Worm (Caenorhabditis elegans) whole organism, L1 larva: ENCODE data around the gene chil-10.
A peak's percentile ranks its signal among the peaks of the same experiment; 100 is the strongest.

Experiments used
- C04F5.9 ChIP-seq: sonication (generic microtip); optimal IDR thresholded peaks from 2 replicates; lab custom pipeline; 2016; ENCODE audit warnings: missing genetic modification characterization, missing compliant biosample characterization
- C34B4.2 ChIP-seq: sonication (generic microtip); optimal IDR thresholded peaks from 2 replicates; lab custom pipeline; 2017; ENCODE audit warnings: mild to moderate bottlenecking, missing genetic modification characterization, missing compliant biosample characterization
- F16B12.6 ChIP-seq: fragments of 150-350 bp; optimal IDR thresholded peaks from 2 replicates; lab custom pipeline; 2014; ENCODE audit warnings: missing biosample characterization, missing genetic modification characterization
- aha-1 ChIP-seq: fragments of 150-350 bp; optimal IDR thresholded peaks from 2 replicates; lab custom pipeline; 2014; ENCODE audit warnings: missing biosample characterization, missing genetic modification characterization
- aly-2 ChIP-seq: fragments of 150-350 bp; optimal IDR thresholded peaks from 2 replicates; lab custom pipeline; 2014; ENCODE audit warnings: missing biosample characterization, missing genetic modification characterization
- ama-1 ChIP-seq: fragments of 150-350 bp; optimal IDR thresholded peaks from 2 replicates; lab custom pipeline; 2014
- ceh-63 ChIP-seq: fragments of 200-800 bp; sonication (Bioruptor generic); optimal IDR thresholded peaks from 2 replicates; lab custom pipeline; 2018; ENCODE audit warnings: mild to moderate bottlenecking, missing genetic modification characterization, missing compliant biosample characterization
- ceh-82 ChIP-seq, 3 experiments: fragments of 150-350 bp in 1 of 3; sonication (generic microtip) in 2 of 3; optimal IDR thresholded peaks; 2 replicates each; lab custom pipeline; 2014 to 2017; ENCODE audit warnings: missing biosample characterization in 3 of 3, missing genetic modification characterization in 3 of 3
- ces-1 ChIP-seq: fragments of 150-350 bp; optimal IDR thresholded peaks from 2 replicates; lab custom pipeline; 2014; ENCODE audit warnings: missing biosample characterization, missing genetic modification reagents, missing genetic modification characterization
- dsc-1 ChIP-seq: sonication (generic microtip); optimal IDR thresholded peaks from 2 replicates; lab custom pipeline; 2016; ENCODE audit warnings: mild to moderate bottlenecking, missing genetic modification characterization, missing compliant biosample characterization
- efl-1 ChIP-seq, 4 experiments: fragments of 150-350 bp; optimal IDR thresholded peaks in 3 of 4; peaks in 1 of 4; 1 replicate in 1 of 4; 2 replicates in 3 of 4; lab custom pipeline; 2014; ENCODE audit warnings: missing biosample characterization in 2 of 4, missing genetic modification characterization in 2 of 4, missing genetic modification reagents in 2 of 4
- efl-3 ChIP-seq: fragments of 200-800 bp; sonication (Bioruptor generic); optimal IDR thresholded peaks from 2 replicates; lab custom pipeline; 2018; ENCODE audit warnings: mild to moderate bottlenecking, missing genetic modification characterization, missing compliant biosample characterization
- egl-13 ChIP-seq: sonication (generic microtip); optimal IDR thresholded peaks from 2 replicates; lab custom pipeline; 2016; ENCODE audit warnings: missing genotype, missing genetic modification reagents, missing genetic modification characterization, missing compliant biosample characterization
- egl-27 ChIP-seq, 2 experiments: fragments of 150-350 bp in 1 of 2; sonication (generic microtip); optimal IDR thresholded peaks; 3 replicates each; lab custom pipeline; 2017 to 2018; ENCODE audit warnings: missing biosample characterization in 2 of 2, missing genetic modification characterization in 2 of 2, missing genetic modification reagents in 2 of 2
- elt-3 ChIP-seq, 6 experiments: fragments of 150-350 bp in 1 of 6; sonication (generic microtip); optimal IDR thresholded peaks; 2 replicates each; lab custom pipeline; 2017 to 2018; ENCODE audit warnings: missing biosample characterization in 6 of 6, missing genetic modification characterization in 6 of 6, inconsistent platforms in 1 of 6
- fkh-10 ChIP-seq: sonication (generic microtip); optimal IDR thresholded peaks from 2 replicates; lab custom pipeline; 2017; ENCODE audit warnings: missing biosample characterization, missing genetic modification reagents, missing genetic modification characterization
- fkh-4 ChIP-seq: sonication (generic microtip); optimal IDR thresholded peaks from 2 replicates; lab custom pipeline; 2016; ENCODE audit warnings: missing compliant biosample characterization, missing genetic modification characterization, borderline replicate concordance
- fkh-8 ChIP-seq: sonication (generic microtip); optimal IDR thresholded peaks from 2 replicates; lab custom pipeline; 2016; ENCODE audit warnings: mild to moderate bottlenecking, missing genetic modification characterization, missing compliant biosample characterization
- fos-1 ChIP-seq: fragments of 150-350 bp; optimal IDR thresholded peaks from 2 replicates; lab custom pipeline; 2014; ENCODE audit warnings: missing biosample characterization, missing genetic modification characterization
- grh-1 ChIP-seq: fragments of 200-800 bp; sonication (Bioruptor generic); IDR thresholded peaks from 2 replicates; pipeline ENCODE4 v1.3.6; 2022; ENCODE audit warnings: missing genetic modification reagents, missing genetic modification characterization, missing compliant biosample characterization
- hlh-17 ChIP-seq: fragments of 200-800 bp; sonication (Bioruptor generic); optimal IDR thresholded peaks from 2 replicates; lab custom pipeline; 2018; ENCODE audit warnings: missing genetic modification characterization, mild to moderate bottlenecking, missing compliant biosample characterization, moderate library complexity, borderline replicate concordance
- hlh-4 ChIP-seq: sonication (generic microtip); optimal IDR thresholded peaks from 2 replicates; lab custom pipeline; 2016; ENCODE audit warnings: mild to moderate bottlenecking, missing genetic modification characterization, missing compliant biosample characterization
- isw-1 ChIP-seq: fragments of 200-800 bp; sonication (Bioruptor generic); IDR thresholded peaks from 2 replicates; pipeline ENCODE4 v1.3.6; 2022; ENCODE audit warnings: missing genetic modification characterization, missing compliant biosample characterization
- lin-14 ChIP-seq: fragments of 200-800 bp; sonication (Bioruptor generic); optimal IDR thresholded peaks from 2 replicates; lab custom pipeline; 2018; ENCODE audit warnings: mild to moderate bottlenecking, missing genetic modification characterization, moderate library complexity, missing compliant biosample characterization
- lin-15B ChIP-seq: fragments of 150-350 bp; sonication (generic microtip); optimal IDR thresholded peaks from 3 replicates; lab custom pipeline; 2014; ENCODE audit warnings: missing biosample characterization, missing genetic modification characterization
- lin-35 ChIP-seq, 2 experiments: fragments of 150-350 bp; optimal IDR thresholded peaks; 2 replicates each; lab custom pipeline; 2014; ENCODE audit warnings: missing biosample characterization in 2 of 2, missing genetic modification characterization in 2 of 2, missing genetic modification reagents in 2 of 2
- lsy-2 ChIP-seq, 2 experiments: fragments of 150-350 bp; optimal IDR thresholded peaks; 2 replicates each; lab custom pipeline; 2014; ENCODE audit warnings: missing biosample characterization in 2 of 2, missing genetic modification characterization in 2 of 2
- mab-9 ChIP-seq: fragments of 200-800 bp; sonication (Bioruptor generic); IDR thresholded peaks from 2 replicates; pipeline ENCODE4 v1.3.6; 2022; ENCODE audit warnings: missing genetic modification reagents, missing genetic modification characterization, missing compliant biosample characterization
- mef-2 ChIP-seq: fragments of 150-350 bp; optimal IDR thresholded peaks from 2 replicates; lab custom pipeline; 2014; ENCODE audit warnings: missing biosample characterization, missing genetic modification characterization
- mep-1 ChIP-seq: fragments of 150-350 bp; optimal IDR thresholded peaks from 2 replicates; lab custom pipeline; 2014; ENCODE audit warnings: missing biosample characterization, missing genetic modification characterization
- nhr-12 ChIP-seq: sonication (generic microtip); optimal IDR thresholded peaks from 2 replicates; lab custom pipeline; 2017; ENCODE audit warnings: missing biosample characterization, missing genetic modification characterization
- nhr-20 ChIP-seq: sonication (generic microtip); optimal IDR thresholded peaks from 2 replicates; lab custom pipeline; 2016; ENCODE audit warnings: mild to moderate bottlenecking, missing genetic modification characterization, missing compliant biosample characterization
- nhr-47 ChIP-seq: sonication (generic microtip); optimal IDR thresholded peaks from 2 replicates; lab custom pipeline; 2016; ENCODE audit warnings: mild to moderate bottlenecking, missing genetic modification characterization, moderate library complexity, missing compliant biosample characterization
- nhr-71 ChIP-seq: sonication (generic microtip); optimal IDR thresholded peaks from 2 replicates; lab custom pipeline; 2016; ENCODE audit warnings: mild to moderate bottlenecking, missing genetic modification characterization, moderate library complexity, missing compliant biosample characterization
- nhr-85 ChIP-seq: sonication (generic microtip); peaks from one replicate; lab custom pipeline; 2016; ENCODE audit warnings: missing genetic modification characterization, inconsistent platforms, missing compliant biosample characterization
- pag-3 ChIP-seq: sonication (generic microtip); optimal IDR thresholded peaks from 2 replicates; lab custom pipeline; 2017; ENCODE audit warnings: missing genetic modification characterization, mild to moderate bottlenecking, missing compliant biosample characterization, antibody characterized with exemption, borderline replicate concordance; ENCODE audit not compliant: insufficient read depth
- pax-3 ChIP-seq: fragments of 200-800 bp; sonication (Bioruptor generic); optimal IDR thresholded peaks from 2 replicates; lab custom pipeline; 2018; ENCODE audit warnings: mild to moderate bottlenecking, missing genetic modification characterization, moderate library complexity, missing compliant biosample characterization
- skn-1 ChIP-seq: fragments of 150-350 bp; optimal IDR thresholded peaks from 2 replicates; lab custom pipeline; 2014; ENCODE audit warnings: missing biosample characterization, missing genetic modification characterization
- snu-23 ChIP-seq: sonication (generic microtip); optimal IDR thresholded peaks from 2 replicates; lab custom pipeline; 2016; ENCODE audit warnings: missing genetic modification characterization, missing compliant biosample characterization
- sptf-1 ChIP-seq: fragments of 150-350 bp; optimal IDR thresholded peaks from 2 replicates; lab custom pipeline; 2014; ENCODE audit warnings: missing biosample characterization, missing genetic modification characterization
- sup-37 ChIP-seq: fragments of 200-800 bp; sonication (Bioruptor generic); optimal IDR thresholded peaks from 2 replicates; lab custom pipeline; 2018; ENCODE audit warnings: mild to moderate bottlenecking, missing genetic modification characterization, missing compliant biosample characterization
- swsn-7 ChIP-seq: sonication (generic microtip); optimal IDR thresholded peaks from 2 replicates; lab custom pipeline; 2016; ENCODE audit warnings: missing genetic modification characterization, missing compliant biosample characterization
- unc-30 ChIP-seq: sonication (generic microtip); optimal IDR thresholded peaks from 2 replicates; lab custom pipeline; 2017; ENCODE audit warnings: missing biosample characterization, missing genetic modification characterization
- unc-62 ChIP-seq: fragments of 150-350 bp; optimal IDR thresholded peaks from 2 replicates; lab custom pipeline; 2014; ENCODE audit warnings: missing biosample characterization, missing genetic modification reagents, missing genetic modification characterization
- unc-86 ChIP-seq: sonication (generic microtip); optimal IDR thresholded peaks from 2 replicates; lab custom pipeline; 2016; ENCODE audit warnings: missing genetic modification characterization, missing compliant biosample characterization
- zag-1 ChIP-seq: fragments of 150-350 bp; optimal IDR thresholded peaks from 2 replicates; lab custom pipeline; 2014; ENCODE audit warnings: missing biosample characterization, missing genetic modification characterization
- ztf-11 ChIP-seq, 2 experiments: sonication (generic microtip); optimal IDR thresholded peaks; 2 replicates each; lab custom pipeline; 2016 to 2017; ENCODE audit warnings: missing genetic modification characterization in 2 of 2, missing biosample characterization in 1 of 2, missing compliant biosample characterization in 1 of 2
- ztf-4 ChIP-seq: fragments of 150-350 bp; optimal IDR thresholded peaks from 2 replicates; lab custom pipeline; 2014; ENCODE audit warnings: missing biosample characterization, missing genetic modification characterization

chil-10 gene

ce11 chrX:957581-957980 is at the start of gene chil-10:
Gene chil-10, plus strand, starts transcription at chrX:957881.
- TF ChIP-seq efl-1 (optimal IDR thresholded peaks at IDR 0.05; lab: Kevin White, UChicago) = no peak
- TF ChIP-seq efl-1 (GFP tag; optimal IDR thresholded peaks at IDR 0.05 in 1 of 2; lab: Kevin White, UChicago) = no peak
- no peak for TF ChIP-seq nhr-20
- no peak for TF ChIP-seq lin-35 (GFP tag; optimal IDR thresholded peaks at IDR 0.05; lab: Kevin White, UChicago)
- TF ChIP-seq sptf-1 = no peak
- no peak for TF ChIP-seq mep-1 (tag; lab: Kevin White, UChicago)
- no peak for TF ChIP-seq mab-9 (GFP tag; lab: Robert Waterston, UW)
- TF ChIP-seq pag-3 (tag; lab: Kevin White, UChicago) = no peak
- no peak for TF ChIP-seq ztf-4
- no peak for TF ChIP-seq hlh-17 (GFP tag; lab: Kevin White, UChicago)

ce11 chrX:910337-910736 is 47.3 kb upstream of the chil-10 start:
- no peak for TF ChIP-seq C34B4.2 (tag; lab: Kevin White, UChicago)
- TF ChIP-seq dsc-1 = peak; percentile 43
- no peak for TF ChIP-seq sup-37
- peak; percentile 6 for TF ChIP-seq fkh-10
- TF ChIP-seq mef-2 (tag; lab: Kevin White, UChicago) = no peak
- TF ChIP-seq zag-1 = no peak
- no peak for TF ChIP-seq fos-1 (tag; lab: Kevin White, UChicago)
- peak; percentile 53 for TF ChIP-seq nhr-71
- TF ChIP-seq nhr-47 (tag; lab: Kevin White, UChicago) = peak; percentile 64
- TF ChIP-seq nhr-85 (tag; lab: Kevin White, UChicago) = no peak
- no peak for TF ChIP-seq unc-30 (tag; lab: Kevin White, UChicago)
- TF ChIP-seq egl-27 (tag; optimal IDR thresholded peaks at IDR 0.05; lab: Kevin White, UChicago) = no peak
- TF ChIP-seq aly-2 (tag; lab: Kevin White, UChicago) = no peak
- peak in 1 of 2 experiments; percentile 24 for TF ChIP-seq lsy-2 (tag; optimal IDR thresholded peaks at IDR 0.05; lab: Kevin White, UChicago)
- TF ChIP-seq lin-35 (GFP tag; optimal IDR thresholded peaks at IDR 0.05; lab: Kevin White, UChicago) = peak in 1 of 2 experiments; percentile 2
- peak in 1 of 3 experiments; percentile 28 for TF ChIP-seq ceh-82 (tag; optimal IDR thresholded peaks at IDR 0.05; lab: Kevin White, UChicago)
- no peak for TF ChIP-seq ces-1
- no peak for TF ChIP-seq efl-1 (optimal IDR thresholded peaks at IDR 0.05; lab: Kevin White, UChicago)
- peak in 1 of 2 experiments; percentile 43 for TF ChIP-seq efl-1 (GFP tag; optimal IDR thresholded peaks at IDR 0.05 in 1 of 2; lab: Kevin White, UChicago)
- TF ChIP-seq pax-3 = peak; percentile 27
- TF ChIP-seq sptf-1 = no peak
- no peak for TF ChIP-seq ztf-11 (tag; optimal IDR thresholded peaks at IDR 0.05; lab: Kevin White, UChicago)
- peak; percentile 9 for TF ChIP-seq skn-1
- no peak for TF ChIP-seq ama-1 (lab: Kevin White, UChicago)
- peak; percentile 45 for TF ChIP-seq swsn-7 (tag; lab: Kevin White, UChicago)
- TF ChIP-seq snu-23 = peak; percentile 34
- no peak for TF ChIP-seq lin-15B (tag; lab: Kevin White, UChicago)
- no peak for TF ChIP-seq efl-3 (GFP tag; lab: Kevin White, UChicago)
- TF ChIP-seq C04F5.9 (tag; lab: Kevin White, UChicago) = no peak
- TF ChIP-seq fkh-4 (tag; lab: Kevin White, UChicago) = no peak
- TF ChIP-seq egl-13 = peak; percentile 76
- peak; percentile 79 for TF ChIP-seq lin-14 (GFP tag; lab: Kevin White, UChicago)
- 0 out of 2 replicates have a peak, but pooled peaks have one; percentile 14 for TF ChIP-seq isw-1 (GFP tag; lab: Robert Waterston, UW)
- TF ChIP-seq F16B12.6 (tag; lab: Kevin White, UChicago) = no peak
- peak; percentile 49 for TF ChIP-seq ceh-63 (GFP tag; lab: Kevin White, UChicago)
- TF ChIP-seq nhr-20 = no peak
- TF ChIP-seq hlh-4 (tag; lab: Kevin White, UChicago) = no peak
- TF ChIP-seq grh-1 = no peak
- no peak for TF ChIP-seq hlh-17 (GFP tag; lab: Kevin White, UChicago)
- TF ChIP-seq elt-3 (tag; optimal IDR thresholded peaks at IDR 0.05; lab: Kevin White, UChicago) = no peak
- TF ChIP-seq unc-86 (tag; lab: Kevin White, UChicago) = peak; percentile 58
- no peak for TF ChIP-seq unc-62 (GFP tag; lab: Kevin White, UChicago)
- peak; percentile 78 for TF ChIP-seq fkh-8
- TF ChIP-seq aha-1 (tag; lab: Kevin White, UChicago) = no peak
- no peak for TF ChIP-seq nhr-12 (tag; lab: Kevin White, UChicago)
